Fruit fly (Drosophila melanogaster): ENCODE measurements around the gene CG11164.

CG11164 gene

dm6 chrX:13639998-13640691, 27.7 kb upstream of the CG11164 start:
- TF ChIP-seq CTCF (optimal IDR thresholded peaks at IDR 0.05) (no peak), CG8478 (optimal IDR thresholded peaks at IDR 0.05) (no peak)

DNA sequence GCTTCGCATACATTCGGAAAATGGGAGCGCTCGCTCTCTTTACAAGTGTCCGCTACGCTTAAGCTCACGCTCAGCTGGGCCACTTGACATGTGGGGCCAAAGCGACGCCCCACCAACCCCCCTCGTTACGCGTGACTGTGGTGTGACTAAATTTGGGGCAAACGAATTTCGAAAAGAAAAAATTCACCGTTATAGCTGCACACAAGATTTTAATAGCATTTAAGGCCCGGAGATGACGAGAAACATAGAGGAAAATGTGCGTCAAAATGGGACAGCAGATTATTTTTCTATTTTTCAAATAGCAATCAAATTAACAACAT, 27.2 kb upstream of the CG11164 start:
- TF ChIP-seq CTCF (optimal IDR thresholded peaks at IDR 0.05) (no peak), CG8478 (optimal IDR thresholded peaks at IDR 0.05) (no peak)

DNA sequence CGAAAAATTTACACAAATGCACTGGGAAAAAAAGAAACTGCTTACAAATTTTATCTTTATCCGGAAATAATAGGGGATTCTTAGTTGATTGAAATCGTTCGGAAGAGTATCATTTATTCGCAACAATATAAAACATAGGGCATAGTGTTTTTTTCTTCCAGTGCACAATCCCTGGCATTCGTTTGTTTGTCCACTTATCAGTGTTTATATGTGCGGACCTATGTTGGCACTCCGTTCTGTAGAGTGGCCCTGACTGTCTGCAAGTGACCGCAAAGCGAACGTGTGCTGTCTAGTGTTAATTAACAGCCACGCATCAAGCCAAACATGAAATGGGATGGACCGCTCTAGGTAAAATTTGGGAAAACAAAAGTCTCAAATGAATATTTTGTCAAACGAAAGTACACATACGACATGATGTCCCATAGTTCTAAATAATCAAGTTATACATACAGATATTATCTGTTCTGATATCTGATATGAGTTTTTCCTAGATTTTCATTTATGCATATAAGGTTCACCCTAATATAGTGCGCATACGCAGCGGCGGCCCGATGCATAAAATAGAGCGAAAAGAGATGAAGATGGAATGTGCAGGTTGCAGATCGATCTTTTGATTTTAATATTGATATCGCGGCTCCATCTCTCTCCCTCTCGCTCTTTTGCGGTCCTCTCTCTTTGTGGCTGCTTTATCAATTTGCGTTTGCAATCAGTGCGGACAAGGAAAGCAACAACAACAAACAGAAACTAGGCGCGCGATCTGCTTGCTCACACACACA, 26.5 kb upstream of the CG11164 start:
- TF ChIP-seq CTCF (optimal IDR thresholded peaks at IDR 0.05) (no peak), CG8478 (optimal IDR thresholded peaks at IDR 0.05) (no peak)

- TF ChIP-seq CG8478 (optimal IDR thresholded peaks at IDR 0.05): no peak
- TF ChIP-seq CTCF (optimal IDR thresholded peaks at IDR 0.05): peak in 1 of 2 experiments; percentile 2
Measured at dm6 chrX:13641891-13642617, 25.8 kb upstream of the CG11164 start.

- TF ChIP-seq CG8478 (optimal IDR thresholded peaks at IDR 0.05): no peak
- TF ChIP-seq CTCF (optimal IDR thresholded peaks at IDR 0.05): no peak
Measured at dm6 chrX:13643961-13644360, 23.9 kb upstream of the CG11164 start.

DNA sequence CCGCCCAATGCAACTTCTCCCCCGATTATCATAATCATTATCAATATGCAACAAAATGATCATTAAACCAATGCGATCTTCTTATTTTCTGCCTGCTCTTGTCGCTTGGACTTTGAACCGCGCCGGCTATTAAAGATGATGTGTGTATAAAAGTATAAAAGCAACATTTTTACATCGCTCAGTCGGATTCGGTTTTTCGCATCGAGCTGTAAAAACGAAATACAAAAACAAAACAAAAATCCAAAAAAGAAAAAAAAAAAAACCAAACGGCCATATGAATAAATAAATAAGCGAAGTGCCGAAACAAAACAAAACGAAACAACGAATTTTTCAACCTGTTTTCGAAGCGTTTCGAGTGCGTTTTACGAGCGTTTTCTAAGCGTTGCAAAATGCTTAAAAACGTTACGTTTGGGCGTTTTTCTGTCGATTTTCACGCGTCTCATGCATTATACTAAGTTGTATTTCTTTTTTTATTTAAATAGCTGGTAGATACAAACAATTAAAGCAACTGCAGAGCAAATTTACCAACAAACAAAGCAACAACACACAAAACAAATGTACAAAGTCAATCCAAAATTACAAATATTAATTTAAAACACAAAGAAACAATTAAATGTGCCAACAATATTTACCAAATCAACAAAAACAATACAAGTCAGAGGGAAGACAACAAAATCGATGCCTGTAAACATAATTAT, 23.0 kb upstream of the CG11164 start:
- TF ChIP-seq CTCF (optimal IDR thresholded peaks at IDR 0.05) (no peak), CG8478 (optimal IDR thresholded peaks at IDR 0.05) (no peak)

dm6 chrX:13646175-13646574, 21.6 kb upstream of the CG11164 start:
- TF ChIP-seq CTCF (optimal IDR thresholded peaks at IDR 0.05) (no peak), CG8478 (optimal IDR thresholded peaks at IDR 0.05) (no peak)

DNA sequence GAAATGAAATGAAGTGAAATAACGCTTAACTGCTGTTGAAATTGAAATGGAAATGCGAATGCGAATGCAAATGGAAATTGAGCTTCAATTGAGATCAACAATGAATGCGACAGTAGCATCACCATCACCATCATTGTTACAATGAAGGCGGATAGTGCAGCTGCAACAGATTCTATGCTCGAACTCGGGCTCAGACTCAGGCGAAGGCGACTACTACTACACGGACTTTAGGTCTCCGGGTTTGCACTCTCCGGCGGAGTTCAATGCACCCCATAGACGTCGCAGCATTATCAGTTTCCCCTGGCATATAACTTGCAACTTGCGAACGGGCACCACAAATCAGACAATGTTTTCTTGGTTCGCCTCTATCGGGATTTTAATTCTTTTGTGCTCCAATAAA, 19.0 kb upstream of the CG11164 start:
- TF ChIP-seq CG8478 (optimal IDR thresholded peaks at IDR 0.05) (no peak), CTCF (optimal IDR thresholded peaks at IDR 0.05) (no peak)

DNA sequence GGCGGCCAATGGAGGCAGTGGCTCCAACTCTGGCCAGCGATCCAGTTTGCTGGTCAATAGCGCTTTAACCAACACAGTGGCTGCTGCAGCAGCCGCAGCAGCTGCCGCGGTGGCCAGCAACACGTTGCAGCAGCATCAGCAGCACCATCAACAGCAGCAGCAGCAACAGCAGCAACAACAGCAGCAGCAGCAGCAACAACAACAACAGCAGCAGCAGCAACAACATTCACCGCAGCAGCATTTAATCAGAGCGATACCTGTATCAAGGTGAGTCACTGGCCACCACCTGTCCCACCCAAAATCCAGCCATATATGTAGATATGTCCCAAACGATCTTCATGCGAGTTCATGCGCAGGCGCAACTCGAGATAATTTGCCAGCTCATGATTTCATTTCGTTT, 18.0 kb upstream of the CG11164 start:
- TF ChIP-seq CTCF (optimal IDR thresholded peaks at IDR 0.05) (no peak), CG8478 (optimal IDR thresholded peaks at IDR 0.05) (no peak)

- TF ChIP-seq CTCF (optimal IDR thresholded peaks at IDR 0.05) (no peak), CG8478 (optimal IDR thresholded peaks at IDR 0.05) (no peak)
Measured at dm6 chrX:13651170-13651569, 16.6 kb upstream of the CG11164 start.

DNA sequence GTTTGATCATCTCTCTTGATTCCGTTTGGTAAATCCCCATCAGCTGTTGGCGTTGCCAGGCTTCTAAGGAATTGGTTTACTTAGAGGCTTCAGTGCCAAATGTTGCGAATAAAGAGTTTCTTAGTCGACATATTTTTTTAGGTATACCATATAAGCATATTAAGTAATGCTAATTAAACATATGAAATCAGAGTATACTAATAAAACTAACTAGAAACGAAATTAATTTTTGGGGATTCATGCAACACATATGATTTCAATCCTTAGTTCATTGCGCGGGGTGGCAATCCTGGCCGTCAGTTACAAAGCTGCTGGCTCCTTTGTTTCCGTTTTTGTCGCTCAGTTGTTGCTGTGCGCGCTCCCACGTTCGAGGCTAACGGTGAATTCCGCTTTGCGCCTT, 1.6 kb downstream of the CG11164 start, which contains the start of gene CG15760:
CG15760 (plus strand) TSS at position 334 of the 400 bp plus-strand sequence.
- no peak for TF ChIP-seq CG8478 (optimal IDR thresholded peaks at IDR 0.05)
- TF ChIP-seq CTCF (optimal IDR thresholded peaks at IDR 0.05): no peak

DNA sequence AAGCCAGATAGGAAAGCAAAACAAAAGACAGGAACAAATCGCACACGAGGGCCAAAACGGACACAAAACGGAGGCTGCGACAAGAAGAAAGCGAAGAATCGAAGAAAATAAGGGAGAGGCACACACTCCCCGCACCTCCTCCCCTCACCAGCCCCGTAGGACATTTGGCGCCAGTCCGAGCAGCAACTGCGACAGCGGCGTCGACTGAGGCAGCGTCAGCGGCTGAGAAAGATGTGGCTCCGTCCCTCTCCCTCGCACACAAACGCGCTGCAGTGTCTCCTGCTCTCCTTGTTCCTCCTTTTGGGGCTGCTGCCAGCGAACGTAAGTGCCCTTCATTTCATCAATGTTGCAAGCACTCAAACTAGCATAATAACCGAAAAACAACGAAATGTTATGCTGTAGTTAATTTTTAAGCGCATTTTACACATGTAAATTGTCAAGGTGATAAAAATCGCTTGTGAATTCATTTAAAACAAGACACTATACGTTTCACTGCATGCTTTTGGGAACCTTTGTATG, 2.6 kb downstream of the CG11164 start:
- TF ChIP-seq CTCF (optimal IDR thresholded peaks at IDR 0.05): no peak
- TF ChIP-seq CG8478 (optimal IDR thresholded peaks at IDR 0.05): no peak

DNA sequence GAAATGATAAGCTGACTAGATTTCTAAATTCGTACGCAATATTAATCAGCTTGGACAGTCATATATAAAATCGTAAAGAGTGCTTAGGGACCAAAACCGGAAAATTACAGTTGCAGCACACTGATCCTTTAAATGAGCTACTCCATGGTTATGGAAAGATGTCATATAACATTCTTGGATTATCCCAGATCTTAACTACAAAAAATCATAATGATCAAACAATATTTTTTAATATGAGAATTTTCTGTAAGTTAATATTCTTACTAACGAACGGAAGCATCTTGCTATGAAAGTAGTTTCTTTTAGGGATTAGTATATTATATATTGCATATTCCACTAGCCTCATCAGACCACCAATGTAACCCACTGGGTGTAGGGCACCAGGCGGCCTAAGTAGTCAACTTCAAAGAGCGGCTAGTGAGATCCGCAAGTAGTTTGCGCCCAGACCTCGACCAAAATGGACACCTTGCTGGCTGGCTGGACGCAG, 8.7 kb downstream of the CG11164 start, which contains the start of gene CG11162:
CG11162 (plus strand) TSS at position 437 of the 487 bp plus-strand sequence.
- TF ChIP-seq CTCF (optimal IDR thresholded peaks at IDR 0.05) (no peak), CG8478 (optimal IDR thresholded peaks at IDR 0.05) (no peak)

DNA sequence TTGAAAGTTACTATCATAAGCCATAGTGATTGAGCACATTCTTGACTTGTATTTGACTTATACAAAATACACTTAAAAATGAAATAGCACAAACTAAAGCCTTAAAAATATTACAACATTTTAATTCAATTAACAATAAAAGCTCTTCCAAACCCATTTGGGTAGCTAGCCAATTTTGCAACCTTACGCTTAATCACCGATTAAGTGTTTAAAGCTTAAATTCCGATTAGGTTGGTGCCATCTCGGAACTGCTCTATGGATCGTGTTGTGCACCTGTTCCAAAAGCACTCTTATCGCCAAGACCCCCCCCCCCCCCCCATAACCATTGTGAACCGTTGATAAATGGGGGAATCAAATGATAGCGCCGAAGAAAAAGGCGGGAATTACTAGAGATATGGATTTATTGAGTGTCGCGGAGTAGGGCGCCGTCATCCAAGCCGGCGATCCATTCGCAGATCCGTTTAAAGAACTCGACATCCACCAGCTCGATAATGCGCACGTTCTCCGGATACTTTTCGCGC, 10.2 kb downstream of the CG11164 start:
- TF ChIP-seq CG8478 (optimal IDR thresholded peaks at IDR 0.05) (no peak), CTCF (optimal IDR thresholded peaks at IDR 0.05) (no peak)
